Fruit fly (Drosophila melanogaster) whole organism: ENCODE measurements around the gene CG1637.

ENCODE experiments used
- psq ChIP-seq: fragments of >200 bp; optimal IDR thresholded peaks from 2 replicates; lab custom pipeline; 2017
- usp ChIP-seq: fragments of >200 bp; optimal IDR thresholded peaks from 2 replicates; lab custom pipeline; 2017; ENCODE audit warnings: missing biosample characterization, missing genetic modification characterization, mixed read lengths

DNA sequence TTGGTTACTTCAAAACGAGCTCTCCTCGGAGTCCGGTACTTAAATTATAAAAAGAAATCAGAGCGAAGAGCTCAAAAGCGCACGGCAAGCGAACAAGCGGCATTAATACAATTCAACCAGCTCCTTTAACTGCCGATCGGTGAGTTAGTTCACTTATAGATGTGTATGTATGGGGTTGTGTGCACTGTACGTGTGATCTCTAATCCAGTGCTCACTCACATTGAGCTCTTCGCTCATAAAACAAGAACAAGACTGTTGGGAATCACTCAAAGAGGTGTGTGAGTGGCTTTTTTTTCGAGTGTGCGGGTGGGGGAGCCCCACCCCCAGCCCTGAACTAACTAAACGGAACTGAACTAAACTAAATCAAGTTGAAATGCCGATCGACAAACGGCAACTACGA is 13.5 kb upstream of the CG1637 start, which contains the start of gene Ork1:
- TF ChIP-seq psq, result no peak
- TF ChIP-seq usp, result no peak
